Worm (Caenorhabditis elegans): ENCODE results near the gene dhs-14.

Gene dhs-14

DNA sequence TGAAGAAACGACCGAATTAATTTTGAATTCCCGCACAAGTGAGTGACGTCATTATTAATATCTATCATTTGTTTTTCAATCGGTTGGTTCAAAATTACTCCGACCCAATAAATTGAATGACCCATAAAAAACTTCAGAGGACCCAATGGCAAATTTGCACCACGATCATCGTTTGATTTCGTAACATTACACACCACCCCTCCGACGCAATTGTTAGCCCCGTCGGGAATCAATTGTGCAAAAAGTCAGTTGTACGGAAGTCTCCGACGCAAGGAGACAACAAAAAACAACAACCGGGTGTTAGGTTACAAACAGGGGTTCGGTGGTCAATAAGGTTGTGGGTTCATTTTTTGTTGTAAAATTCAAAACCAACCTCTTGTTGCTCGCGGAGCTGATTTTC is 37.0 kb upstream of the dhs-14 start:
- TF ChIP-seq ceh-34 (tag; optimal IDR thresholded peaks at IDR 0.05) (no peak), ceh-22 (tag; optimal IDR thresholded peaks at IDR 0.05) (no peak), pag-3 (tag; optimal IDR thresholded peaks at IDR 0.05; ENCODE audit: borderline replicate concordance) (no peak), unc-42 (tag; optimal IDR thresholded peaks at IDR 0.05) (no peak), ceh-31 (tag; optimal IDR thresholded peaks at IDR 0.05) (no peak), elt-4 (tag; optimal IDR thresholded peaks at IDR 0.05) (no peak), che-1 (tag; optimal IDR thresholded peaks at IDR 0.05) (no peak), zip-5 (tag; optimal IDR thresholded peaks at IDR 0.05) (no peak), nhr-11 (tag; optimal IDR thresholded peaks at IDR 0.05) (no peak), hlh-30 (tag; optimal IDR thresholded peaks at IDR 0.05; ENCODE audit: insufficient read depth) (no peak), pha-2 (tag; optimal IDR thresholded peaks at IDR 0.05) (no peak), ceh-30 (tag; optimal IDR thresholded peaks at IDR 0.05) (no peak), ceh-24 (tag; optimal IDR thresholded peaks at IDR 0.05) (no peak)

DNA sequence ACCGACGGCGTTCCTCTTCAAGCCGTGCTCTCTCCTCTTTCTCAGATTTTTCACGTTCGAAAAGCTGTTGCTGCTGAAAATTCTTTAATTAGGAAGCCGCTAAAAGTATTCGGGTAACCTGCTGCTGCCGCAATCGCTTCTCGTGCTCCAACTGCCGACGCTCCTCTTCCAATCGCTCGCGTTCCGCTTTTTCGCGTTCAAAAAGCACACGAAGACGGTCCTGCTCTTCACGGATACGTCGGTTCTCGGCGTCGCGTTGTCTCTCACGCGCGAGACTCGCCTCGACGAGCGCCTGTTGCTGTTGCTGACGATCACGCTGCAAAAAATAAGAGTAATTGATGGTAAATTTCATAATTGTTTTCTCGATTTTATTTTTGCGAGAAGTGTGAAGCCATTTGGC is 35.7 kb upstream of the dhs-14 start:
- TF ChIP-seq C08G9.2 (tag; optimal IDR thresholded peaks at IDR 0.05) = no peak
- peak; percentile 7 for TF ChIP-seq hlh-6 (tag; optimal IDR thresholded peaks at IDR 0.05)
- no peak for TF ChIP-seq dve-1 (tag; optimal IDR thresholded peaks at IDR 0.05)

DNA sequence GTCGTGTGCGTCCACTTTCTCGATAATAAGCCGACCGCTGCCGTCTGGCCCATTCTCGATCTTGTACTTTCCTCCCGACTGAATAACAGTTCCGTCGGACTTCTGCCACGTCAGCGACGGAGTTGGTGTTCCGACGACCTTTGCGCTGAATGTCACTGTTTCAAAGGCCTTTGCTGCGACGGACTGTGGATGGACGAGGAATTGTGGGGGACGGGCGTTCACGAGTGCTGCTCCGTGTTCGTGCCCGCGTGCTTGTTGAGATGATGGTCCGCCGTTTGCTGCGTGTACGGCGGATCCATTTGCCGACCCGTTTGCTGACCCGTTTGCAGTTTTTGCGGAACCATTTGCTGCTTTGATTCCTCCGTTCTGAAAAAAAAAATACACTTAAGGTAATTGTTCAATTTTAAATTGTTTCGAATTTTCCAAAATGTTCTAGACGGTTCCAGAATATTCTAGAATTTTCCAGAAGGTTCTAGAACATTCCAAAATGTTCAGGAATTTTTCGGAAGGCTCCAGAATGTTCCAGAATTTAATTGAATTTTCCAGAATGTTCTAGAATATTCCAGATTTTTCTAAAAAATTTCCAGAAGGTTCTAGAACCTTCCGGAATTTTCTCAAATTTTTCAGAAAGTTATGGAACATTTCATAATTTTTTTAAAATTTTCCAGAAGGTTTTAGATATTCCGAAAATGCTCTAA is 34.3 kb upstream of the dhs-14 start:
- no peak for TF ChIP-seq pha-4 (tag; optimal IDR thresholded peaks at IDR 0.05)
- no peak for TF ChIP-seq pat-9 (tag; optimal IDR thresholded peaks at IDR 0.05)
- TF ChIP-seq ceh-34 (tag; optimal IDR thresholded peaks at IDR 0.05) = no peak
- TF ChIP-seq pag-3 (tag; optimal IDR thresholded peaks at IDR 0.05; ENCODE audit: borderline replicate concordance) = no peak

DNA sequence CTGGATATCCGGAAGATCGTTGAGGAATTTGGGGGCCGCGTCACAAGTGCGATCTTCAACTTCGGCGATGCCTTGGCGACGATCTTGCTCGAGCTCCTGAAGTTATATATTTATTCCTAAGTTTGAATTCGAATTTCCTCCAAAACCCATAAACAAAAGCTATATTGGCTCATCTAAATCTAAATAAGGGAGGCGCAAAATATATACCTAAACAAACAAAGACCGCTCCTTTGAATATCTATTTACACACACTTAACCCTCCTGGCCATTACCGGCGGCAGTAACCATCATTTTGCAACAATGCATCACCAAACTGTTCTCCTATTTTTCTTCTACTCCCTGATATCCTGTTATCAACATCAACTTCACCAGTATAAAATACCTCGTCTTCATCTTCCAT is 31.0 kb upstream of the dhs-14 start, which contains the start of gene F54E2.2:
F54E2.2 (plus strand) TSS at position 301 of the 400 bp plus-strand sequence.
- TF ChIP-seq elt-4 (tag; optimal IDR thresholded peaks at IDR 0.05) (no peak), nhr-11 (tag; optimal IDR thresholded peaks at IDR 0.05) (no peak), ceh-24 (tag; optimal IDR thresholded peaks at IDR 0.05) (no peak), ceh-18 (tag; optimal IDR thresholded peaks at IDR 0.05) (no peak), pat-9 (tag; optimal IDR thresholded peaks at IDR 0.05) (no peak), gmeb-2 (tag; optimal IDR thresholded peaks at IDR 0.05) (no peak), ceh-2 (tag; optimal IDR thresholded peaks at IDR 0.05) (no peak), K02D7.2 (tag; optimal IDR thresholded peaks at IDR 0.05) (no peak), unc-86 (tag; optimal IDR thresholded peaks at IDR 0.05) (no peak), lim-6 (tag; optimal IDR thresholded peaks at IDR 0.05) (no peak), pha-2 (tag; optimal IDR thresholded peaks at IDR 0.05) (no peak)

DNA sequence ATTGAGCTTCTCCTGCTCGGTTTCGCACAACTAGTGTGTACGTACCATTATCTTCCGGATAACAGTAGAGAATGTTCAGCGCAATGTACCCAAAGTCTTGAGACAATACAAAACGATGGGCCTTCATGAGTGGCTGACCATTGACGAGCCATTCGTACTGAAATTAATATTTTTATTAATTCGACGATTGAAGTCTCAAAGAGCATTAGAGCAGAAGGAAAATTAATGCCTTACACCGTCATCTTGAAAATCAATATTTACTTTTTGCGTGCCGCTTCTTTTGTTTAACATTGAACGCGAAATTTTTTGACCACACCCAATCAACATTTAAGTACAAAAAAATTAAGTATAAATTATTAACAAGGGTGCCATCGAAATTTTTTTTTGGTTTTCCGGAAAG is 28.0 kb upstream of the dhs-14 start:
- no peak for TF ChIP-seq ceh-19 (GFP tag; optimal IDR thresholded peaks at IDR 0.05)
- no peak for TF ChIP-seq F13H6.1 (tag; optimal IDR thresholded peaks at IDR 0.05)
- no peak for TF ChIP-seq fkh-6 (tag; optimal IDR thresholded peaks at IDR 0.05)
- no peak for TF ChIP-seq unc-42 (tag; optimal IDR thresholded peaks at IDR 0.05)
- no peak for TF ChIP-seq nhr-232 (tag; optimal IDR thresholded peaks at IDR 0.05)
- no peak for TF ChIP-seq gmeb-2 (tag; optimal IDR thresholded peaks at IDR 0.05)
- TF ChIP-seq rnt-1 (tag; optimal IDR thresholded peaks at IDR 0.05) = no peak
- TF ChIP-seq tbx-2 (tag; optimal IDR thresholded peaks at IDR 0.05) = no peak
- TF ChIP-seq pag-3 (tag; optimal IDR thresholded peaks at IDR 0.05; ENCODE audit: borderline replicate concordance) = no peak
- no peak for TF ChIP-seq ceh-22 (tag; optimal IDR thresholded peaks at IDR 0.05)
- TF ChIP-seq syd-9 (tag; optimal IDR thresholded peaks at IDR 0.05) = no peak
- no peak for TF ChIP-seq ttx-3 (tag; optimal IDR thresholded peaks at IDR 0.05)
- no peak for TF ChIP-seq pros-1 (tag; optimal IDR thresholded peaks at IDR 0.05)
- no peak for TF ChIP-seq ama-1 (optimal IDR thresholded peaks at IDR 0.05)
- TF ChIP-seq ets-4 (tag; optimal IDR thresholded peaks at IDR 0.05) = no peak
- TF ChIP-seq hlh-15 (tag; optimal IDR thresholded peaks at IDR 0.05) = no peak
- no peak for TF ChIP-seq hlh-6 (tag; optimal IDR thresholded peaks at IDR 0.05)
- no peak for TF ChIP-seq pat-9 (tag; optimal IDR thresholded peaks at IDR 0.05)
- TF ChIP-seq T23F11.4 (GFP tag; optimal IDR thresholded peaks at IDR 0.05) = no peak
- TF ChIP-seq nfya-1 (tag; optimal IDR thresholded peaks at IDR 0.05) = no peak
